Worm (Caenorhabditis elegans) whole organism, L4 larva: Measurements from ENCODE around the gene B0336.12.

Experiments
- D1046.2 ChIP-seq: fragments of 200-800 bp; sonication (Bioruptor generic); IDR thresholded peaks from 2 replicates; pipeline ENCODE4 v1.3.6; 2022; ENCODE audit warnings: missing genetic modification characterization, missing compliant biosample characterization
- F37D6.2 ChIP-seq: sonication (generic microtip); optimal IDR thresholded peaks from 2 replicates; lab custom pipeline; 2016; ENCODE audit warnings: mild to moderate bottlenecking, missing genetic modification characterization, missing compliant biosample characterization
- T20F7.1 ChIP-seq: fragments of 200-800 bp; sonication (Bioruptor generic); optimal IDR thresholded peaks from 2 replicates; lab custom pipeline; 2018; ENCODE audit warnings: mild to moderate bottlenecking, missing genetic modification characterization, missing compliant biosample characterization
- T26A8.4 ChIP-seq: fragments of 200-800 bp; sonication (Bioruptor generic); IDR thresholded peaks from 2 replicates; pipeline ENCODE4 v1.3.6; 2022; ENCODE audit warnings: missing genetic modification characterization, missing compliant biosample characterization
- Y75B8A.6 ChIP-seq: fragments of 200-800 bp; sonication (Bioruptor generic); IDR thresholded peaks from 2 replicates; pipeline ENCODE4 v1.3.6; 2022; ENCODE audit warnings: missing genetic modification reagents, missing genetic modification characterization, missing compliant biosample characterization
- ZK546.5 ChIP-seq, 2 experiments: sonication (generic microtip); optimal IDR thresholded peaks; 2 replicates each; lab custom pipeline; 2017; ENCODE audit warnings: missing biosample characterization in 2 of 2, missing genetic modification characterization in 2 of 2
- aha-1 ChIP-seq: fragments of 150-350 bp; peaks from one replicate; lab custom pipeline; 2014; ENCODE audit warnings: missing biosample characterization, missing genetic modification characterization
- ama-1 ChIP-seq: fragments of 150-350 bp; optimal IDR thresholded peaks from 2 replicates; lab custom pipeline; 2014; ENCODE audit warnings: inconsistent platforms, mixed read lengths
- ceh-20 ChIP-seq: fragments of 200-800 bp; sonication (Bioruptor generic); IDR thresholded peaks from 2 replicates; pipeline ENCODE4 v1.3.6; 2022; ENCODE audit warnings: missing genetic modification reagents, missing genetic modification characterization, missing compliant biosample characterization
- ceh-32 ChIP-seq: sonication (generic microtip); optimal IDR thresholded peaks from 2 replicates; lab custom pipeline; 2016; ENCODE audit warnings: mild to moderate bottlenecking, missing genetic modification characterization, missing compliant biosample characterization; ENCODE audit not compliant: poor library complexity
- ceh-62 ChIP-seq: sonication (generic microtip); optimal IDR thresholded peaks from 2 replicates; lab custom pipeline; 2017; ENCODE audit warnings: missing biosample characterization, missing genetic modification characterization
- daf-16 ChIP-seq, 3 experiments: sonication (generic microtip); optimal IDR thresholded peaks; 2 replicates each; lab custom pipeline; 2016 to 2017; ENCODE audit warnings: missing genetic modification characterization in 3 of 3, missing genetic modification reagents in 3 of 3, mild to moderate bottlenecking in 2 of 3, missing compliant biosample characterization in 2 of 3, missing biosample characterization in 1 of 3, moderate library complexity in 1 of 3
- daf-8 ChIP-seq: fragments of 200-800 bp; sonication (Bioruptor generic); IDR thresholded peaks from 2 replicates; pipeline ENCODE4 v1.3.6; 2022; ENCODE audit warnings: missing genetic modification characterization, missing compliant biosample characterization
- dmd-8 ChIP-seq: fragments of 200-800 bp; sonication (Bioruptor generic); IDR thresholded peaks from 2 replicates; pipeline ENCODE4 v1.3.6; 2022; ENCODE audit warnings: missing genetic modification characterization, missing compliant biosample characterization
- duxl-1 ChIP-seq: sonication (generic microtip); optimal IDR thresholded peaks from 2 replicates; lab custom pipeline; 2016; ENCODE audit warnings: mild to moderate bottlenecking, missing genetic modification characterization, moderate library complexity, missing compliant biosample characterization; ENCODE audit not compliant: poor library complexity
- dve-1 ChIP-seq: sonication (generic microtip); optimal IDR thresholded peaks from 2 replicates; lab custom pipeline; 2017; ENCODE audit warnings: antibody characterized with exemption, mild to moderate bottlenecking, missing genetic modification characterization, missing compliant biosample characterization; ENCODE audit not compliant: insufficient read depth
- egl-27 ChIP-seq: sonication (generic microtip); optimal IDR thresholded peaks from 3 replicates; lab custom pipeline; 2017; ENCODE audit warnings: missing biosample characterization, missing genetic modification reagents, missing genetic modification characterization
- fos-1 ChIP-seq: fragments of 150-350 bp; optimal IDR thresholded peaks from 2 replicates; lab custom pipeline; 2014; ENCODE audit warnings: missing biosample characterization, missing genetic modification characterization
- hlh-30 ChIP-seq: sonication (generic microtip); optimal IDR thresholded peaks from 2 replicates; lab custom pipeline; 2017; ENCODE audit warnings: antibody characterized with exemption, mild to moderate bottlenecking, missing genetic modification characterization, missing compliant biosample characterization; ENCODE audit not compliant: insufficient read depth
- jun-1 ChIP-seq: fragments of 150-350 bp; optimal IDR thresholded peaks from 2 replicates; lab custom pipeline; 2014; ENCODE audit warnings: missing biosample characterization, missing genetic modification reagents, missing genetic modification characterization
- lin-1 ChIP-seq: fragments of 200-800 bp; sonication (Bioruptor generic); IDR thresholded peaks from 2 replicates; pipeline ENCODE4 v1.3.6; 2022; ENCODE audit warnings: missing genetic modification reagents, missing genetic modification characterization, missing compliant biosample characterization
- lin-15B ChIP-seq: fragments of 150-350 bp; sonication (generic microtip); optimal IDR thresholded peaks from 3 replicates; lab custom pipeline; 2014; ENCODE audit warnings: missing biosample characterization, missing genetic modification characterization
- madf-5 ChIP-seq, 2 experiments: fragments of 200-800 bp; sonication (Bioruptor generic); IDR thresholded peaks; 2 replicates each; pipeline ENCODE4 v1.3.6; 2022; ENCODE audit warnings: missing compliant biosample characterization in 2 of 2, missing genetic modification characterization in 2 of 2
- mes-2 ChIP-seq: sonication (generic microtip); optimal IDR thresholded peaks from 2 replicates; lab custom pipeline; 2016; ENCODE audit warnings: missing genotype, mild to moderate bottlenecking, missing genetic modification characterization, missing compliant biosample characterization; ENCODE audit not compliant: poor library complexity, severe bottlenecking
- nhr-11 ChIP-seq: fragments of 150-350 bp; optimal IDR thresholded peaks from 2 replicates; lab custom pipeline; 2014; ENCODE audit warnings: missing biosample characterization, missing genetic modification characterization
- nhr-111 ChIP-seq: fragments of 200-800 bp; sonication (Bioruptor generic); optimal IDR thresholded peaks from 2 replicates; lab custom pipeline; 2018; ENCODE audit warnings: mild to moderate bottlenecking, missing genetic modification characterization, missing compliant biosample characterization
- nhr-25 ChIP-seq: sonication (generic microtip); optimal IDR thresholded peaks from 2 replicates; lab custom pipeline; 2017; ENCODE audit warnings: missing genetic modification characterization, mild to moderate bottlenecking, missing compliant biosample characterization, antibody characterized with exemption, moderate library complexity, borderline replicate concordance; ENCODE audit not compliant: insufficient read depth
- nhr-28 ChIP-seq: fragments of 150-350 bp; optimal IDR thresholded peaks from 2 replicates; lab custom pipeline; 2014; ENCODE audit warnings: missing biosample characterization, missing genetic modification characterization
- nhr-41 ChIP-seq: fragments of 200-800 bp; sonication (Bioruptor generic); IDR thresholded peaks from 2 replicates; pipeline ENCODE4 v1.3.6; 2022; ENCODE audit warnings: missing genetic modification reagents, missing genetic modification characterization, missing compliant biosample characterization
- nhr-48 ChIP-seq: sonication (generic microtip); optimal IDR thresholded peaks from 2 replicates; lab custom pipeline; 2016; ENCODE audit warnings: mild to moderate bottlenecking, missing genetic modification characterization, missing compliant biosample characterization
- nhr-6 ChIP-seq: fragments of 150-350 bp; optimal IDR thresholded peaks from 2 replicates; lab custom pipeline; 2014; ENCODE audit warnings: missing biosample characterization, missing genetic modification characterization
- nhr-77 ChIP-seq: fragments of 150-350 bp; optimal IDR thresholded peaks from 2 replicates; lab custom pipeline; 2014; ENCODE audit warnings: missing biosample characterization, missing genetic modification characterization
- pha-4 ChIP-seq, 2 experiments: fragments of 150-350 bp in 1 of 2; fragments of 200-800 bp in 1 of 2; sonication (Bioruptor generic) in 1 of 2; IDR thresholded peaks in 1 of 2; optimal IDR thresholded peaks in 1 of 2; 2 replicates each; pipeline versions ENCODE4 v1.3.6 to Lab custom; 2014 to 2022; ENCODE audit warnings: missing genetic modification characterization in 2 of 2, missing genetic modification reagents in 2 of 2, missing biosample characterization in 1 of 2, missing compliant biosample characterization in 1 of 2
- pqm-1 ChIP-seq: sonication (generic microtip); optimal IDR thresholded peaks from 2 replicates; lab custom pipeline; 2017; ENCODE audit warnings: missing biosample characterization, missing genetic modification characterization
- skn-1 ChIP-seq: fragments of 150-350 bp; optimal IDR thresholded peaks from 2 replicates; lab custom pipeline; 2014; ENCODE audit warnings: missing biosample characterization, missing genetic modification characterization
- spr-1 ChIP-seq: sonication (generic microtip); optimal IDR thresholded peaks from 2 replicates; lab custom pipeline; 2016; ENCODE audit warnings: mild to moderate bottlenecking, missing genetic modification characterization, missing compliant biosample characterization
- tag-97 ChIP-seq: fragments of 200-800 bp; sonication (Bioruptor generic); IDR thresholded peaks from 2 replicates; pipeline ENCODE4 v1.3.6; 2022; ENCODE audit warnings: missing genetic modification characterization, missing compliant biosample characterization
- tra-1 ChIP-seq: fragments of 200-800 bp; sonication (Bioruptor generic); IDR thresholded peaks from 2 replicates; pipeline ENCODE4 v1.3.6; 2022; ENCODE audit warnings: missing genetic modification reagents, missing genetic modification characterization, missing compliant biosample characterization
- unc-130 ChIP-seq: sonication (generic microtip); optimal IDR thresholded peaks from 2 replicates; lab custom pipeline; 2016; ENCODE audit warnings: missing genetic modification reagents, missing genetic modification characterization, missing compliant biosample characterization
- unc-39 ChIP-seq: sonication (generic microtip); optimal IDR thresholded peaks from 2 replicates; lab custom pipeline; 2017; ENCODE audit warnings: missing biosample characterization, missing genetic modification characterization
- unc-62 ChIP-seq, 3 experiments: fragments of 150-350 bp in 1 of 3; sonication (generic microtip); optimal IDR thresholded peaks in 2 of 3; peaks in 1 of 3; 1 replicate in 1 of 3; 2 replicates in 2 of 3; lab custom pipeline; 2014 to 2017; ENCODE audit warnings: missing biosample characterization in 3 of 3, missing genetic modification characterization in 3 of 3, missing genetic modification reagents in 3 of 3, missing genotype in 1 of 3
- vab-7 ChIP-seq: fragments of 200-800 bp; sonication (Bioruptor generic); IDR thresholded peaks from 2 replicates; pipeline ENCODE4 v1.3.6; 2022; ENCODE audit warnings: missing genetic modification reagents, missing genetic modification characterization, missing compliant biosample characterization
- zfp-3 ChIP-seq: fragments of 200-800 bp; sonication (Bioruptor generic); conservative IDR thresholded peaks from 2 replicates; pipeline ENCODE4 v1.3.6; 2022; ENCODE audit warnings: missing genetic modification reagents, missing genetic modification characterization, missing compliant biosample characterization
- ztf-7 ChIP-seq: fragments of 150-350 bp; optimal IDR thresholded peaks from 2 replicates; lab custom pipeline; 2014; ENCODE audit warnings: missing biosample characterization, missing genetic modification characterization

Gene B0336.12

ce11 chrIII:5715467-5715866 is 5.5 kb upstream of the B0336.12 start (continued):
- TF ChIP-seq ztf-7 (tag; lab: Kevin White, UChicago), result no peak
- TF ChIP-seq jun-1 (tag; lab: Kevin White, UChicago), result peak; percentile 38
- TF ChIP-seq daf-16 (GFP tag; optimal IDR thresholded peaks at IDR 0.05; lab: Kevin White, UChicago), result no peak
- peak; percentile 6 for TF ChIP-seq daf-16 (tag; optimal IDR thresholded peaks at IDR 0.05; lab: Kevin White, UChicago)
- TF ChIP-seq ceh-20, result no peak
- TF ChIP-seq ceh-62, result no peak
- TF ChIP-seq unc-39, result no peak
- no peak for TF ChIP-seq nhr-41 (GFP tag; lab: Robert Waterston, UW)
- no peak for TF ChIP-seq daf-8 (GFP tag; lab: Robert Waterston, UW)

DNA sequence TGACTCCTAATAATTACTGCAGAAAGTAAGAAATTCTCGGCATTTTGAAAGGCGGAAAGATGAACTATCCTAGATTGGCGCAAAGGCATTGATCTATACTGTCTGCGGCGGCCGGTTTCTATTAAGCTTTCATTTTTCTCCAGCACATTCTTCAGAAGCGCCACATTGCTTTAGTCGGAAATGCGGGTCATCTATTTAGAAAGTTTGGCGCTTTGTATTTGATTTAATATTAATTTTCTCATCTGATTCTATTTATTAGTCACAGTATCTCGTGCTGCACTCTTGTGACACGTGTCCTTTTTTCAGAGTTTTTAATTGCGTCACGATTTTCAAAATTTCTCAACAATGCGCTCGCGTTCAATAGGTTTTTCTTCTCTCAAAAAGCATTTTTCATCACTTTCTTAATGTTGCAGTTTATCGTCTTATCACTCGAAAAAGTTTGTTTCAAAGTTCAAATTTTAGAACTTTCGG is 5.1 kb upstream of the B0336.12 start:
- peak; percentile 74 for TF ChIP-seq hlh-30 (tag; lab: Kevin White, UChicago)
- TF ChIP-seq mes-2 (tag; lab: Kevin White, UChicago), result peak; percentile 50
- TF ChIP-seq daf-16 (GFP tag; optimal IDR thresholded peaks at IDR 0.05; lab: Kevin White, UChicago), result no peak
- TF ChIP-seq daf-16 (tag; optimal IDR thresholded peaks at IDR 0.05; lab: Kevin White, UChicago), result peak; percentile 8
- TF ChIP-seq ama-1 (lab: Kevin White, UChicago), result peak; percentile 33
- TF ChIP-seq pqm-1 (tag; lab: Kevin White, UChicago), result peak; percentile 16
- 0 out of 4 replicates have a peak, but pooled peaks of 1 of the 2 experiments have one; percentile 53 for TF ChIP-seq madf-5 (GFP tag; IDR thresholded peaks at IDR 0.05; lab: Robert Waterston, UW)
- peak; percentile 55 for TF ChIP-seq aha-1
- no peak for TF ChIP-seq ZK546.5 (tag; optimal IDR thresholded peaks at IDR 0.05; lab: Kevin White, UChicago)
- no peak for TF ChIP-seq nhr-77 (tag; lab: Kevin White, UChicago)
- TF ChIP-seq lin-1 (GFP tag; lab: Robert Waterston, UW), result 0 out of 2 replicates have a peak, but pooled peaks have one; percentile 6
- 0 out of 2 replicates have a peak, but pooled peaks have one; percentile 24 for TF ChIP-seq Y75B8A.6 (GFP tag; lab: Robert Waterston, UW)
- TF ChIP-seq spr-1, result no peak
- no peak for TF ChIP-seq nhr-111 (GFP tag; lab: Kevin White, UChicago)
- TF ChIP-seq zfp-3 (GFP tag; lab: Robert Waterston, UW), result peak; percentile 35; the same call in 1 of the 2 replicates
- 0 out of 2 replicates have a peak, but pooled peaks have one; percentile 25 for TF ChIP-seq tag-97 (GFP tag; lab: Robert Waterston, UW)
- peak in 1 of 2 experiments; percentile 76 for TF ChIP-seq unc-62 (GFP tag; optimal IDR thresholded peaks at IDR 0.05 in 1 of 2; lab: Kevin White, UChicago)
- no peak for TF ChIP-seq unc-62 (tag; optimal IDR thresholded peaks at IDR 0.05; lab: Kevin White, UChicago)
- peak; percentile 55 for TF ChIP-seq nhr-48 (tag; lab: Kevin White, UChicago)
- TF ChIP-seq unc-39, result no peak
- no peak for TF ChIP-seq egl-27 (tag; lab: Kevin White, UChicago)
- peak; percentile 64 for TF ChIP-seq T20F7.1
- no peak for TF ChIP-seq nhr-11 (tag; lab: Kevin White, UChicago)
- TF ChIP-seq dmd-8, result no peak
- TF ChIP-seq, all 104 proteins: peak for 14

DNA sequence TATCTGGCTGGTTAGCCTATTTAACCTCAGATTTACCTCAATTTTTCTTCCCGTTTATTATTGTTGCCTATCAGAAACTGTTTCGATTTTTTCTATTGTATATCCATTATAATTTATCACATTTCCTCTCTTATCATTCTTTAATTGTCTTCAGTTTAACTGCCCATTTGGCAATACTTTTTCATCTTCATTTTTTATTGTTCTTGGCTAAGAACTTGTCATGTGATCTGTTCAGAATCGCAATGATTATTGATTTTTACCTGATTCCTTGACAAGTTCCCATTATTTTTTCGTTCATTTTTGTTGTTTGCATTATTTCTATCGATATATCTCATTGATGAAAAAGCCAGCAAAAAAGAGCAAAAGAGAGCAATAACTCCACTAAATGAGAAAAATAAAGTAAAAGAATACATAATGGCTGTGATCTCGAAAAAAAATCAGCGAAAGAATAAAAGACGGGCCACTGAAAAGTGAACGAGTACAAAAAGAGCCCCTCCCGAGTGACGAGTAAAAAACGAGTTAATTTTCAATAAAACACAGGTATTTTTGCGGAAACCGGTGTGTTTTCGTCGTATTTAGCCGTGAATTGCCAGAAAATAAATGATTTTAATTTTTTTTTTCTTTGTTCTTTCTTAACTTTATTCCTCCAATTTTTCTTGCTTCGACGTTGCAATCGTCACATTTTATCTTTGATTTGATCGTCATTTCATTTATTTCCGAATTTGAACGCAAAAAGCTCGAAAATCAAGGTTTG is 4.5 kb upstream of the B0336.12 start, which contains the start of gene arf-1:
arf-1 (plus strand) TSS at position 657 of the 754 bp plus-strand sequence.
- TF ChIP-seq skn-1 (tag; lab: Kevin White, UChicago) (no peak), unc-130 (no peak), T26A8.4 (GFP tag; lab: Robert Waterston, UW) (no peak), dve-1 (tag; lab: Kevin White, UChicago) (peak; percentile 21), aha-1 (peak; percentile 65), egl-27 (tag; lab: Kevin White, UChicago) (no peak), T20F7.1 (no peak), F37D6.2 (tag; lab: Kevin White, UChicago) (no peak), tag-97 (GFP tag; lab: Robert Waterston, UW) (no peak), fos-1 (no peak), D1046.2 (no peak), Y75B8A.6 (GFP tag; lab: Robert Waterston, UW) (0 out of 2 replicates have a peak, but pooled peaks have one; percentile 8), nhr-6 (tag; lab: Kevin White, UChicago) (no peak), nhr-25 (no peak), vab-7 (GFP tag; lab: Robert Waterston, UW) (no peak), lin-15B (tag; lab: Kevin White, UChicago) (no peak), pha-4 (GFP tag; IDR thresholded peaks at IDR 0.05; lab: Robert Waterston, UW) (no peak), pha-4 (tag; optimal IDR thresholded peaks at IDR 0.05; lab: Kevin White, UChicago) (no peak), ceh-32 (tag; lab: Kevin White, UChicago) (no peak), nhr-77 (tag; lab: Kevin White, UChicago) (no peak), tra-1 (GFP tag; lab: Robert Waterston, UW) (no peak), duxl-1 (tag; lab: Kevin White, UChicago) (no peak), nhr-28 (tag; lab: Kevin White, UChicago) (no peak)
